Worm (Caenorhabditis elegans): Measurements from ENCODE around the gene gly-12.

DNA sequence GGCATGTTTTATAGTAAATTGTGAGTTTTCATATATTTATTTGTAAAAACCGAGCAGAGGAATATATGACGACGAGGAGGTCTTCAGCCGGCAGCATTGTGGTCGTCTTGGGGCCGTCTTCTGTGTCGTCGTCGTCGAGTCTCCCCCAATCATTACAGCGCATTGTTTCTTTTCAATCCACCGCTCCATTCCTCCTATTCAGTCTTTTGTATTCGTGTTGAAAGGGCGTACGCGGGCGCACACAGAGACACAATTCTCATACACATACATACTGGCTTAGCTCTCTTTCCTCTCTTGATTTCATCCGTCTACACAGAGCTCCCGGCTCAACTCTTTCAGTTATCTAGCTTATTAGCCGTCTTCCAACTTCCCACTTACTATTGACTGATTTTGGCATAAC, 22.0 kb upstream of the gly-12 start, which contains the start of gene sox-2:
- TF ChIP-seq ztf-11 (tag; optimal IDR thresholded peaks at IDR 0.05) = no peak
- no peak for TF ChIP-seq nhr-237 (tag; optimal IDR thresholded peaks at IDR 0.05)
- TF ChIP-seq snpc-4 (tag; optimal IDR thresholded peaks at IDR 0.05) = no peak

Data from whole organism, mixed stage, embryonic.